Worm (Caenorhabditis elegans) whole organism, L2 larva: Measurements from ENCODE around the gene F41G3.6.
A peak's percentile ranks its signal among the peaks of the same experiment; 100 is the strongest.

ENCODE experiments used
- C34F6.9 ChIP-seq: fragments of 150-350 bp; optimal IDR thresholded peaks from 2 replicates; lab custom pipeline; 2014; ENCODE audit warnings: missing biosample characterization, missing genetic modification characterization
- R02D3.7 ChIP-seq: fragments of 150-350 bp; optimal IDR thresholded peaks from 2 replicates; lab custom pipeline; 2014; ENCODE audit warnings: missing biosample characterization, missing genetic modification characterization
- Y55F3AM.14 ChIP-seq: fragments of 200-800 bp; sonication (Bioruptor generic); optimal IDR thresholded peaks from 2 replicates; lab custom pipeline; 2018; ENCODE audit warnings: mild to moderate bottlenecking, missing genetic modification characterization, missing compliant biosample characterization
- ZK546.5 ChIP-seq: sonication (generic microtip); optimal IDR thresholded peaks from 2 replicates; lab custom pipeline; 2017; ENCODE audit warnings: missing biosample characterization, missing genetic modification characterization
- alr-1 ChIP-seq: fragments of 150-350 bp; optimal IDR thresholded peaks from 2 replicates; lab custom pipeline; 2014; ENCODE audit warnings: missing biosample characterization, missing genetic modification characterization
- ama-1 ChIP-seq: fragments of 150-350 bp; optimal IDR thresholded peaks from 2 replicates; lab custom pipeline; 2018; ENCODE audit warnings: inconsistent platforms
- blmp-1 ChIP-seq: sonication (generic microtip); optimal IDR thresholded peaks from 2 replicates; lab custom pipeline; 2017; ENCODE audit warnings: missing genetic modification characterization, mild to moderate bottlenecking, missing compliant biosample characterization, antibody characterized with exemption, moderate library complexity; ENCODE audit not compliant: insufficient read depth
- ceh-16 ChIP-seq: fragments of 150-350 bp; optimal IDR thresholded peaks from 2 replicates; lab custom pipeline; 2014; ENCODE audit warnings: missing biosample characterization, missing genetic modification characterization
- ceh-82 ChIP-seq: fragments of 150-350 bp; optimal IDR thresholded peaks from 2 replicates; lab custom pipeline; 2014; ENCODE audit warnings: missing biosample characterization, missing genetic modification characterization
- dmd-4 ChIP-seq: sonication (generic microtip); optimal IDR thresholded peaks from 2 replicates; lab custom pipeline; 2017; ENCODE audit warnings: missing biosample characterization, missing genetic modification characterization
- egl-27 ChIP-seq: sonication (generic microtip); optimal IDR thresholded peaks from 3 replicates; lab custom pipeline; 2017; ENCODE audit warnings: missing biosample characterization, missing genetic modification reagents, missing genetic modification characterization
- elt-1 ChIP-seq: fragments of 150-350 bp; optimal IDR thresholded peaks from 2 replicates; lab custom pipeline; 2014; ENCODE audit warnings: missing biosample characterization, missing genetic modification characterization
- elt-3 ChIP-seq: sonication (generic microtip); optimal IDR thresholded peaks from 2 replicates; lab custom pipeline; 2017; ENCODE audit warnings: missing biosample characterization, missing genetic modification characterization
- fos-1 ChIP-seq: fragments of 150-350 bp; optimal IDR thresholded peaks from 2 replicates; lab custom pipeline; 2014; ENCODE audit warnings: missing biosample characterization, missing genetic modification characterization
- lin-11 ChIP-seq: fragments of 150-350 bp; sonication (generic microtip); optimal IDR thresholded peaks from 2 replicates; lab custom pipeline; 2014; ENCODE audit warnings: missing biosample characterization, missing genetic modification characterization, inconsistent platforms, mixed read lengths
- lin-13 ChIP-seq: fragments of 150-350 bp; optimal IDR thresholded peaks from 2 replicates; lab custom pipeline; 2014; ENCODE audit warnings: missing biosample characterization, missing genetic modification reagents, missing genetic modification characterization
- lin-39 ChIP-seq: fragments of 150-350 bp; optimal IDR thresholded peaks from 2 replicates; lab custom pipeline; 2014; ENCODE audit warnings: missing biosample characterization, missing genetic modification reagents, missing genetic modification characterization
- lsy-2 ChIP-seq, 2 experiments: fragments of 150-350 bp in 1 of 2; sonication (generic microtip) in 1 of 2; optimal IDR thresholded peaks; 2 replicates each; lab custom pipeline; 2014 to 2017; ENCODE audit warnings: missing biosample characterization in 2 of 2, missing genetic modification characterization in 2 of 2
- mab-5 ChIP-seq: fragments of 150-350 bp; optimal IDR thresholded peaks from 2 replicates; lab custom pipeline; 2014; ENCODE audit warnings: missing biosample characterization, missing genetic modification characterization
- mbf-1 ChIP-seq: sonication (generic microtip); optimal IDR thresholded peaks from 2 replicates; lab custom pipeline; 2017; ENCODE audit warnings: missing biosample characterization, missing genetic modification characterization
- mdl-1 ChIP-seq, 2 experiments: fragments of 150-350 bp in 1 of 2; sonication (generic microtip) in 1 of 2; optimal IDR thresholded peaks; 2 replicates each; lab custom pipeline; 2017; ENCODE audit warnings: missing biosample characterization in 2 of 2, missing genetic modification characterization in 2 of 2
- nhr-10 ChIP-seq: sonication (generic microtip); optimal IDR thresholded peaks from 2 replicates; lab custom pipeline; 2017; ENCODE audit warnings: missing biosample characterization, missing genetic modification characterization
- nhr-11 ChIP-seq: fragments of 150-350 bp; optimal IDR thresholded peaks from 2 replicates; lab custom pipeline; 2014; ENCODE audit warnings: missing biosample characterization, missing genetic modification characterization
- nhr-12 ChIP-seq: fragments of 150-350 bp; optimal IDR thresholded peaks from 2 replicates; lab custom pipeline; 2014; ENCODE audit warnings: missing biosample characterization, missing genetic modification characterization
- nhr-129 ChIP-seq: fragments of 150-350 bp; optimal IDR thresholded peaks from 2 replicates; lab custom pipeline; 2014; ENCODE audit warnings: missing biosample characterization, missing genetic modification characterization
- nhr-237 ChIP-seq: fragments of 150-350 bp; optimal IDR thresholded peaks from 2 replicates; lab custom pipeline; 2014; ENCODE audit warnings: missing biosample characterization, missing genetic modification characterization
- nhr-25 ChIP-seq: fragments of 150-350 bp; sonication (generic microtip); optimal IDR thresholded peaks from 3 replicates; lab custom pipeline; 2014; ENCODE audit warnings: missing biosample characterization, missing genetic modification characterization
- nhr-6 ChIP-seq: fragments of 150-350 bp; optimal IDR thresholded peaks from 2 replicates; lab custom pipeline; 2014; ENCODE audit warnings: missing biosample characterization, missing genetic modification characterization
- nhr-77 ChIP-seq: fragments of 150-350 bp; optimal IDR thresholded peaks from 2 replicates; lab custom pipeline; 2014; ENCODE audit warnings: missing biosample characterization, missing genetic modification characterization
- peb-1 ChIP-seq: fragments of 150-350 bp; optimal IDR thresholded peaks from 2 replicates; lab custom pipeline; 2014; ENCODE audit warnings: missing biosample characterization, missing genetic modification characterization
- sem-4 ChIP-seq: fragments of 150-350 bp; optimal IDR thresholded peaks from 2 replicates; lab custom pipeline; 2014; ENCODE audit warnings: missing biosample characterization, missing genetic modification reagents, missing genetic modification characterization
- skn-1 ChIP-seq: sonication (generic microtip); optimal IDR thresholded peaks from 2 replicates; lab custom pipeline; 2017; ENCODE audit warnings: missing biosample characterization, missing genetic modification characterization
- sma-3 ChIP-seq: sonication (generic microtip); optimal IDR thresholded peaks from 2 replicates; lab custom pipeline; 2016; ENCODE audit warnings: missing genetic modification reagents, missing genetic modification characterization, missing compliant biosample characterization
- snpc-4 ChIP-seq: fragments of 150-350 bp; optimal IDR thresholded peaks from 2 replicates; lab custom pipeline; 2014; ENCODE audit warnings: missing biosample characterization, missing genetic modification characterization
- unc-39 ChIP-seq: fragments of 150-350 bp; optimal IDR thresholded peaks from 2 replicates; lab custom pipeline; 2014; ENCODE audit warnings: missing biosample characterization, missing genetic modification characterization
- unc-55 ChIP-seq: fragments of 150-350 bp; sonication (generic microtip); optimal IDR thresholded peaks from 3 replicates; lab custom pipeline; 2014; ENCODE audit warnings: missing biosample characterization, missing genetic modification reagents, missing genetic modification characterization
- unc-62 ChIP-seq: fragments of 150-350 bp; optimal IDR thresholded peaks from 2 replicates; lab custom pipeline; 2014; ENCODE audit warnings: missing biosample characterization, missing genetic modification reagents, missing genetic modification characterization
- zag-1 ChIP-seq: fragments of 150-350 bp; optimal IDR thresholded peaks from 2 replicates; lab custom pipeline; 2014; ENCODE audit warnings: missing biosample characterization, missing genetic modification characterization
- ztf-1 ChIP-seq: fragments of 200-800 bp; sonication (Bioruptor generic); conservative IDR thresholded peaks from 2 replicates; pipeline ENCODE4 v1.3.6; 2022; ENCODE audit warnings: missing genetic modification characterization, missing compliant biosample characterization
- ztf-4 ChIP-seq: fragments of 150-350 bp; optimal IDR thresholded peaks from 2 replicates; lab custom pipeline; 2014; ENCODE audit warnings: missing biosample characterization, missing genetic modification characterization

The F41G3.6 gene

ce11 chrII:6726814-6727213, 15.9 kb upstream of the F41G3.6 start:
- no peak for TF ChIP-seq nhr-237
- TF ChIP-seq ztf-1: no peak

- peak; percentile 4 for TF ChIP-seq snpc-4 (tag; lab: Kevin White, UChicago)
- TF ChIP-seq ztf-1: no peak
- no peak for TF ChIP-seq nhr-6 (tag; lab: Kevin White, UChicago)
- TF ChIP-seq lsy-2 (tag; optimal IDR thresholded peaks at IDR 0.05; lab: Kevin White, UChicago): peak in 1 of 2 experiments; percentile 8
- TF ChIP-seq zag-1 (tag; lab: Kevin White, UChicago): peak; percentile 23
- TF ChIP-seq R02D3.7 (tag; lab: Kevin White, UChicago): no peak
- TF ChIP-seq blmp-1 (tag; lab: Kevin White, UChicago): no peak
- TF ChIP-seq egl-27 (tag; lab: Kevin White, UChicago): no peak
- TF ChIP-seq unc-39: no peak
- TF ChIP-seq C34F6.9 (tag; lab: Kevin White, UChicago): peak; percentile 45
- TF ChIP-seq nhr-77 (tag; lab: Kevin White, UChicago): no peak
- no peak for TF ChIP-seq lin-13
- no peak for TF ChIP-seq ceh-16
- no peak for TF ChIP-seq mab-5 (tag; lab: Kevin White, UChicago)
- TF ChIP-seq nhr-11 (tag; lab: Kevin White, UChicago): no peak
- TF ChIP-seq ama-1 (lab: Kevin White, UChicago): no peak
- TF ChIP-seq peb-1: no peak
- no peak for TF ChIP-seq skn-1 (tag; lab: Kevin White, UChicago)
- TF ChIP-seq ceh-82 (tag; lab: Kevin White, UChicago): no peak
- no peak for TF ChIP-seq nhr-12 (tag; lab: Kevin White, UChicago)
- no peak for TF ChIP-seq sma-3 (GFP tag; lab: Kevin White, UChicago)
- TF ChIP-seq alr-1: no peak
- no peak for TF ChIP-seq nhr-10
- peak; percentile 18 for TF ChIP-seq nhr-129 (tag; lab: Kevin White, UChicago)
- TF ChIP-seq lin-39 (tag; lab: Kevin White, UChicago): no peak
- no peak for TF ChIP-seq ZK546.5 (tag; lab: Kevin White, UChicago)
- TF ChIP-seq mbf-1: no peak
- TF ChIP-seq Y55F3AM.14: no peak
- TF ChIP-seq lin-11 (tag; lab: Kevin White, UChicago): no peak
- TF ChIP-seq nhr-25 (tag; lab: Kevin White, UChicago): no peak
- no peak for TF ChIP-seq unc-62 (GFP tag; lab: Kevin White, UChicago)
- no peak for TF ChIP-seq sem-4 (tag; lab: Kevin White, UChicago)
- TF ChIP-seq unc-55 (GFP tag; lab: Kevin White, UChicago): peak; percentile 51
Observed at ce11 chrII:6729331-6729730, 13.4 kb upstream of the F41G3.6 start, which contains the start of gene T14B4.8. TSS of gene T14B4.8 (minus strand) at chrII:6729390.

DNA sequence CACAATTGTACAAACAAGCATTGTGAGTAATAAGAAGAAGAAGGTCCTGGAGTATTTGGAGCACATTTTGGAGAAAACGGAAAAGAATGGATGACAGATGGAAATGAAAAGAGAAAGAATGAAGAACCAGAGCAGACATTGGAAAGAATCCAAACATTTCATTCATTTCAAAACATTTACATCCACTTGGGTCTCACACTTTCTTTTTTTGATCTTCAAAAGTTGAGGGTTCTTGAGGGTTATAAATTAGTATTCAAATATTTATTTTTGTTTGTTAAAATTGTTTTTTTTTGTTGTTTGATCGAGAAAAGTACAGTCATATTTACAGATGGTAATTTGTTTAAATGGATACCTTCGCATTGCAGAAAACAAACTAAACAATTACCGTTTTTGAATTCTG, 9.0 kb upstream of the F41G3.6 start, which contains the start of gene T14B4.9:
Gene T14B4.9 (minus strand): TSS at position 101 of the 400 bp plus-strand sequence.
- no peak for TF ChIP-seq snpc-4 (tag; lab: Kevin White, UChicago)
- no peak for TF ChIP-seq Y55F3AM.14
- TF ChIP-seq elt-1 (tag; lab: Kevin White, UChicago): no peak
- no peak for TF ChIP-seq ztf-1
- TF ChIP-seq elt-3 (tag; lab: Kevin White, UChicago): no peak
- TF ChIP-seq ceh-82 (tag; lab: Kevin White, UChicago): no peak
- TF ChIP-seq mab-5 (tag; lab: Kevin White, UChicago): no peak
- TF ChIP-seq ama-1 (lab: Kevin White, UChicago): no peak
- TF ChIP-seq dmd-4: no peak
- TF ChIP-seq nhr-237: no peak
- TF ChIP-seq ztf-4 (tag; lab: Kevin White, UChicago): no peak
- no peak for TF ChIP-seq sem-4 (tag; lab: Kevin White, UChicago)
- TF ChIP-seq fos-1 (tag; lab: Kevin White, UChicago): no peak
- TF ChIP-seq mdl-1 (tag; optimal IDR thresholded peaks at IDR 0.05; lab: Kevin White, UChicago): no peak
- TF ChIP-seq nhr-129 (tag; lab: Kevin White, UChicago): no peak
- TF ChIP-seq nhr-11 (tag; lab: Kevin White, UChicago): no peak
- no peak for TF ChIP-seq lin-11 (tag; lab: Kevin White, UChicago)
- TF ChIP-seq skn-1 (tag; lab: Kevin White, UChicago): no peak
- TF ChIP-seq, all 48 proteins: peak for 0
